Fruit fly (Drosophila melanogaster): Measurements from ENCODE around the gene CG4751.

Gene CG4751

dm6 chr2L:11091111-11091510, 39.4 kb upstream of the CG4751 start, which contains the start of gene Wdr59 (continued):
- no peak for TF ChIP-seq Dif (GFP tag; optimal IDR thresholded peaks at IDR 0.05; ENCODE audit: partially characterized antibody)
- no peak for TF ChIP-seq tai (GFP tag; optimal IDR thresholded peaks at IDR 0.05)
- TF ChIP-seq Hnf4 (GFP tag; optimal IDR thresholded peaks at IDR 0.05), result no peak
- TF ChIP-seq CrebA (GFP tag; optimal IDR thresholded peaks at IDR 0.05; ENCODE audit: borderline replicate concordance), result no peak
- TF ChIP-seq Myc (optimal IDR thresholded peaks at IDR 0.05), result peak; percentile 96
- TF ChIP-seq rgr (GFP tag; optimal IDR thresholded peaks at IDR 0.05), result no peak
- no peak for TF ChIP-seq HLH106 (tag; optimal IDR thresholded peaks at IDR 0.05)

DNA sequence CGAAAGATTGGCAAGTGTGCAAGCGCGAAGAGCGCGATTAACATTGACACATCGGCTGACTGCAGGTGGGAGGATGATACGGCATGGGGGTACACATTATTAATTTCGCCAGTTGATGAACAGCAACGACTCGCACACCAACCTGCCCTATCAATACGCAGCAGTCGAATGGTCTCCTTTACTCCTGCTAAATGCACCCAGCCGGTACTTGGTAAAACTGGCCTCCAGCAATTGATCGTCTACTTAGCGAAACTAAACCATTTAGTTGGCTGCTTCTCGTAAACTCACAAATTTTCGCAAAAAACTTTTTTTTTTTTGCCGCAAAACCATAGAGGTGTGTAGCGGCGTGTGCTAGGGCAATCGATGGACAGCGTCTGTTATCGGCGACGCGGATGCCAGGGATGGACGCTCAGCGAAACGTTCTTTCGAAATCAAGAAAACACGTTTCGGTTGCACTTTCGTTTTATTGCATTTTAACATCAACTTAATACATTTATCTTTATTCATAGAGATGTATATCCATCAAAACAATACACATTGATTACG, 29.9 kb upstream of the CG4751 start, which contains the start of gene Ge-1:
Gene Ge-1 (minus strand): TSS at position 373 of the 546 bp plus-strand sequence.
- no peak for TF ChIP-seq dmrt93B (GFP tag; optimal IDR thresholded peaks at IDR 0.05)
- TF ChIP-seq Hr83 (GFP tag; optimal IDR thresholded peaks at IDR 0.05; ENCODE audit: poor library complexity, severe bottlenecking), result peak; percentile 20

dm6 chr2L:11105320-11105719, 25.2 kb upstream of the CG4751 start:
- TF ChIP-seq sage (GFP tag; optimal IDR thresholded peaks at IDR 0.05) (no peak), h (GFP tag; optimal IDR thresholded peaks at IDR 0.05) (no peak), Hr83 (GFP tag; optimal IDR thresholded peaks at IDR 0.05; ENCODE audit: poor library complexity, severe bottlenecking) (no peak), Myc (optimal IDR thresholded peaks at IDR 0.05) (no peak), Hr78 (GFP tag; optimal IDR thresholded peaks at IDR 0.05) (no peak), dl (GFP tag; optimal IDR thresholded peaks at IDR 0.05; ENCODE audit: insufficient read depth in 1 of 2, partially characterized antibody in 2 of 2) (no peak), ey (GFP tag; optimal IDR thresholded peaks at IDR 0.05) (no peak), OdsH (GFP tag; optimal IDR thresholded peaks at IDR 0.05) (no peak), Dfd (GFP tag; optimal IDR thresholded peaks at IDR 0.05) (no peak)

- TF ChIP-seq br (GFP tag; optimal IDR thresholded peaks at IDR 0.05) (peak; percentile 97), brk (GFP tag; optimal IDR thresholded peaks at IDR 0.05) (no peak), dsf (GFP tag; optimal IDR thresholded peaks at IDR 0.05; ENCODE audit: borderline replicate concordance) (peak; percentile 94), ey (GFP tag; optimal IDR thresholded peaks at IDR 0.05) (peak; percentile 97), Sp1 (GFP tag; optimal IDR thresholded peaks at IDR 0.05) (peak; percentile 97), usp (GFP tag; optimal IDR thresholded peaks at IDR 0.05) (no peak), woc (GFP tag; optimal IDR thresholded peaks at IDR 0.05) (peak; percentile 97), N (GFP tag; optimal IDR thresholded peaks at IDR 0.05) (no peak), psq (GFP tag; optimal IDR thresholded peaks at IDR 0.05) (peak; percentile 95), Mio (GFP tag; optimal IDR thresholded peaks at IDR 0.05) (peak; percentile 87), lola (GFP tag; optimal IDR thresholded peaks at IDR 0.05) (no peak), dmrt93B (GFP tag; optimal IDR thresholded peaks at IDR 0.05) (peak; percentile 98), h (GFP tag; optimal IDR thresholded peaks at IDR 0.05) (peak; percentile 98), Vsx2 (GFP tag; optimal IDR thresholded peaks at IDR 0.05; ENCODE audit: partially characterized antibody) (no peak), CrebA (GFP tag; optimal IDR thresholded peaks at IDR 0.05; ENCODE audit: borderline replicate concordance) (no peak), Hr83 (GFP tag; optimal IDR thresholded peaks at IDR 0.05; ENCODE audit: poor library complexity, severe bottlenecking) (peak; percentile 94), tai (GFP tag; optimal IDR thresholded peaks at IDR 0.05) (no peak), fru (GFP tag; optimal IDR thresholded peaks at IDR 0.05) (peak; percentile 97), foxo (GFP tag; optimal IDR thresholded peaks at IDR 0.05) (peak; percentile 83 to 99), sv (GFP tag; optimal IDR thresholded peaks at IDR 0.05) (peak; percentile 98), pan (optimal IDR thresholded peaks at IDR 0.05) (no peak), jim (GFP tag; optimal IDR thresholded peaks at IDR 0.05) (peak; percentile 87), dl (GFP tag; optimal IDR thresholded peaks at IDR 0.05; ENCODE audit: insufficient read depth in 1 of 2, partially characterized antibody in 2 of 2) (no peak), Abd-B (GFP tag; optimal IDR thresholded peaks at IDR 0.05) (no peak), Dif (GFP tag; optimal IDR thresholded peaks at IDR 0.05; ENCODE audit: partially characterized antibody) (no peak), Dfd (GFP tag; optimal IDR thresholded peaks at IDR 0.05) (no peak), CG32264 (GFP tag; optimal IDR thresholded peaks at IDR 0.05) (peak; percentile 88), Hnf4 (GFP tag; optimal IDR thresholded peaks at IDR 0.05) (peak; percentile 97), Rel (GFP tag; optimal IDR thresholded peaks at IDR 0.05) (peak; percentile 79), Rel (tag; optimal IDR thresholded peaks at IDR 0.05) (peak; percentile 88), rgr (GFP tag; optimal IDR thresholded peaks at IDR 0.05) (peak; percentile 98), Hr78 (GFP tag; optimal IDR thresholded peaks at IDR 0.05) (no peak), Jra (GFP tag; optimal IDR thresholded peaks at IDR 0.05) (peak; percentile 97), CG9705 (GFP tag; optimal IDR thresholded peaks at IDR 0.05) (peak; percentile 97), OdsH (GFP tag; optimal IDR thresholded peaks at IDR 0.05) (peak; percentile 97), sage (GFP tag; optimal IDR thresholded peaks at IDR 0.05) (peak; percentile 93), Myc (optimal IDR thresholded peaks at IDR 0.05) (no peak), GATAd (GFP tag; optimal IDR thresholded peaks at IDR 0.05) (peak; percentile 90), HLH106 (tag; optimal IDR thresholded peaks at IDR 0.05) (peak; percentile 98)
Measured at dm6 chr2L:11106562-11106962, 24.0 kb upstream of the CG4751 start, which contains the start of gene Reps. Gene Reps, minus strand, starts transcription at chr2L:11106645.

Data from whole organism, wandering third instar larva.